Worm (Caenorhabditis elegans) whole organism, young adult: ENCODE measurements around the gene vglu-2.

Experiments
- B0035.1 ChIP-seq: sonication (generic microtip); optimal IDR thresholded peaks from 2 replicates; lab custom pipeline; 2016; ENCODE audit warnings: missing genetic modification characterization, mild to moderate bottlenecking, missing compliant biosample characterization, missing genotype, missing genetic modification reagents
- B0261.1 ChIP-seq: sonication (generic microtip); optimal IDR thresholded peaks from 2 replicates; lab custom pipeline; 2016; ENCODE audit warnings: mild to moderate bottlenecking, missing genetic modification characterization, moderate library complexity, missing compliant biosample characterization
- B0336.3 ChIP-seq: fragments of 200-800 bp; sonication (Bioruptor generic); IDR thresholded peaks from 2 replicates; pipeline ENCODE4 v1.3.6; 2022; ENCODE audit warnings: missing genetic modification characterization, missing compliant biosample characterization
- C17E4.6 ChIP-seq: fragments of 200-800 bp; sonication (Bioruptor generic); IDR thresholded peaks from 2 replicates; pipeline ENCODE4 v1.3.6; 2022; ENCODE audit warnings: missing genetic modification reagents, missing genetic modification characterization, missing compliant biosample characterization
- F23B12.7 ChIP-seq: sonication (generic microtip); optimal IDR thresholded peaks from 2 replicates; lab custom pipeline; 2017; ENCODE audit warnings: missing genetic modification characterization, mild to moderate bottlenecking, missing compliant biosample characterization, antibody characterized with exemption, moderate library complexity; ENCODE audit not compliant: insufficient read depth
- F33H1.4 ChIP-seq: fragments of 200-800 bp; sonication (Bioruptor generic); IDR thresholded peaks from 2 replicates; pipeline ENCODE4 v1.3.6; 2022; ENCODE audit warnings: missing genetic modification reagents, missing genetic modification characterization, missing compliant biosample characterization
- F39B2.1 ChIP-seq: fragments of 200-800 bp; sonication (Bioruptor generic); IDR thresholded peaks from 2 replicates; pipeline ENCODE4 v1.3.6; 2022; ENCODE audit warnings: missing genetic modification reagents, missing genetic modification characterization, missing compliant biosample characterization
- F57C9.4 ChIP-seq: sonication (generic microtip); optimal IDR thresholded peaks from 2 replicates; lab custom pipeline; 2017; ENCODE audit warnings: mild to moderate bottlenecking, missing genetic modification characterization, missing compliant biosample characterization
- Y53F4B.3 ChIP-seq: fragments of 200-800 bp; sonication (Bioruptor generic); IDR thresholded peaks from 2 replicates; pipeline ENCODE4 v1.3.6; 2022; ENCODE audit warnings: missing genetic modification reagents, missing genetic modification characterization, missing compliant biosample characterization
- akir-1 ChIP-seq: fragments of 200-800 bp; sonication (Bioruptor generic); optimal IDR thresholded peaks from 2 replicates; lab custom pipeline; 2018; ENCODE audit warnings: mild to moderate bottlenecking, missing genetic modification characterization, moderate library complexity, missing compliant biosample characterization
- ama-1 ChIP-seq, 3 experiments: fragments of 150-350 bp in 1 of 3; sonication (generic microtip) in 2 of 3; optimal IDR thresholded peaks; 2 replicates each; lab custom pipeline; 2014 to 2018; ENCODE audit warnings: missing biosample characterization in 2 of 3, missing genetic modification characterization in 2 of 3, missing genetic modification reagents in 2 of 3
- aptf-2 ChIP-seq: fragments of 200-800 bp; sonication (Bioruptor generic); conservative IDR thresholded peaks from 2 replicates; pipeline ENCODE4 v1.3.6; 2022; ENCODE audit warnings: missing genetic modification reagents, missing genetic modification characterization, missing compliant biosample characterization
- atf-7 ChIP-seq: sonication (generic microtip); optimal IDR thresholded peaks from 2 replicates; lab custom pipeline; 2017; ENCODE audit warnings: mild to moderate bottlenecking, missing genetic modification characterization, missing compliant biosample characterization
- athp-1 ChIP-seq: sonication (generic microtip); optimal IDR thresholded peaks from 2 replicates; lab custom pipeline; 2017; ENCODE audit warnings: mild to moderate bottlenecking, missing genetic modification characterization, missing compliant biosample characterization
- cebp-1 ChIP-seq, 2 experiments: fragments of 200-800 bp in 1 of 2; sonication (Bioruptor generic) in 1 of 2; sonication (generic microtip) in 1 of 2; IDR thresholded peaks in 1 of 2; optimal IDR thresholded peaks in 1 of 2; 2 replicates each; pipeline versions ENCODE4 v1.3.6 to Lab custom; 2017 to 2022; ENCODE audit warnings: missing compliant biosample characterization in 2 of 2, missing genetic modification characterization in 2 of 2, mild to moderate bottlenecking in 1 of 2, missing genetic modification reagents in 1 of 2, moderate library complexity in 1 of 2
- ceh-27 ChIP-seq: fragments of 200-800 bp; sonication (Bioruptor generic); optimal IDR thresholded peaks from 2 replicates; lab custom pipeline; 2018; ENCODE audit warnings: mild to moderate bottlenecking, missing genetic modification characterization, moderate library complexity, missing compliant biosample characterization
- chd-7 ChIP-seq: sonication (generic microtip); optimal IDR thresholded peaks from 2 replicates; lab custom pipeline; 2016; ENCODE audit warnings: mild to moderate bottlenecking, missing genetic modification characterization, moderate library complexity, missing compliant biosample characterization
- hlh-12 ChIP-seq: sonication (generic microtip); optimal IDR thresholded peaks from 2 replicates; lab custom pipeline; 2016; ENCODE audit warnings: missing genetic modification characterization, missing compliant biosample characterization
- hrde-1 ChIP-seq: sonication (generic microtip); optimal IDR thresholded peaks from 2 replicates; lab custom pipeline; 2016; ENCODE audit warnings: missing genetic modification characterization, mild to moderate bottlenecking, missing compliant biosample characterization, moderate library complexity, missing genotype, missing genetic modification reagents, borderline replicate concordance
- let-526 ChIP-seq: fragments of 200-800 bp; sonication (Bioruptor generic); IDR thresholded peaks from 2 replicates; pipeline ENCODE4 v1.3.6; 2022; ENCODE audit warnings: missing genetic modification reagents, missing genetic modification characterization, missing compliant biosample characterization
- let-607 ChIP-seq, 2 experiments: fragments of 200-800 bp in 1 of 2; sonication (Bioruptor generic) in 1 of 2; sonication (generic microtip) in 1 of 2; optimal IDR thresholded peaks; 2 replicates each; lab custom pipeline; 2016 to 2018; ENCODE audit warnings: mild to moderate bottlenecking in 2 of 2, missing compliant biosample characterization in 2 of 2, missing genetic modification characterization in 2 of 2, moderate library complexity in 2 of 2, missing genotype in 1 of 2
- lir-1 ChIP-seq: fragments of 200-800 bp; sonication (Bioruptor generic); conservative IDR thresholded peaks from 2 replicates; pipeline ENCODE4 v1.3.6; 2022; ENCODE audit warnings: missing genetic modification reagents, missing genetic modification characterization, missing compliant biosample characterization
- lsl-1 ChIP-seq: fragments of 200-800 bp; sonication (Bioruptor generic); optimal IDR thresholded peaks from 2 replicates; lab custom pipeline; 2018; ENCODE audit warnings: mild to moderate bottlenecking, missing genetic modification characterization, moderate library complexity, missing compliant biosample characterization
- madf-10 ChIP-seq: sonication (generic microtip); optimal IDR thresholded peaks from 2 replicates; lab custom pipeline; 2016; ENCODE audit warnings: mild to moderate bottlenecking, missing genetic modification characterization, missing compliant biosample characterization
- madf-3 ChIP-seq: fragments of 200-800 bp; sonication (Bioruptor generic); IDR thresholded peaks from 2 replicates; pipeline ENCODE4 v1.3.6; 2022; ENCODE audit warnings: missing genetic modification reagents, missing genetic modification characterization, missing compliant biosample characterization
- nfyb-1 ChIP-seq: fragments of 200-800 bp; sonication (Bioruptor generic); IDR thresholded peaks from 2 replicates; pipeline ENCODE4 v1.3.6; 2022; ENCODE audit warnings: missing genetic modification reagents, missing genetic modification characterization, missing compliant biosample characterization
- nhr-80 ChIP-seq: sonication (generic microtip); optimal IDR thresholded peaks from 2 replicates; lab custom pipeline; 2016; ENCODE audit warnings: missing genetic modification characterization, missing compliant biosample characterization
- pbrm-1 ChIP-seq: fragments of 200-800 bp; sonication (Bioruptor generic); IDR thresholded peaks from 2 replicates; pipeline ENCODE4 v1.3.6; 2022; ENCODE audit warnings: missing genetic modification reagents, missing genetic modification characterization, missing compliant biosample characterization
- snpc-1.1 ChIP-seq: sonication (generic microtip); optimal IDR thresholded peaks from 2 replicates; lab custom pipeline; 2017; ENCODE audit warnings: missing genetic modification characterization, mild to moderate bottlenecking, missing compliant biosample characterization, antibody characterized with exemption, moderate library complexity, missing genotype, missing genetic modification reagents; ENCODE audit not compliant: insufficient read depth
- tbx-9 ChIP-seq: sonication (generic microtip); optimal IDR thresholded peaks from 2 replicates; lab custom pipeline; 2016; ENCODE audit warnings: borderline replicate concordance, missing genetic modification characterization, inconsistent platforms, missing compliant biosample characterization
- tlf-1 ChIP-seq: fragments of 200-800 bp; sonication (Bioruptor generic); optimal IDR thresholded peaks from 2 replicates; lab custom pipeline; 2018; ENCODE audit warnings: mild to moderate bottlenecking, missing genetic modification characterization, missing compliant biosample characterization
- zfh-2 ChIP-seq: fragments of 200-800 bp; sonication (Bioruptor generic); conservative IDR thresholded peaks from 2 replicates; pipeline ENCODE4 v1.3.6; 2022; ENCODE audit warnings: missing genetic modification reagents, missing genetic modification characterization, missing compliant biosample characterization
- zim-3 ChIP-seq: sonication (generic microtip); optimal IDR thresholded peaks from 2 replicates; lab custom pipeline; 2017; ENCODE audit warnings: mild to moderate bottlenecking, missing genetic modification characterization, moderate library complexity, missing compliant biosample characterization
- ztf-18 ChIP-seq: sonication (generic microtip); optimal IDR thresholded peaks from 2 replicates; lab custom pipeline; 2016; ENCODE audit warnings: missing genotype, mild to moderate bottlenecking, missing genetic modification characterization, missing compliant biosample characterization
- ztf-3 ChIP-seq: fragments of 200-800 bp; sonication (Bioruptor generic); optimal IDR thresholded peaks from 2 replicates; lab custom pipeline; 2018; ENCODE audit warnings: mild to moderate bottlenecking, missing genetic modification characterization, missing compliant biosample characterization
- ztf-6 ChIP-seq: fragments of 200-800 bp; sonication (Bioruptor generic); IDR thresholded peaks from 2 replicates; pipeline ENCODE4 v1.3.6; 2022; ENCODE audit warnings: missing genetic modification reagents, missing genetic modification characterization, missing compliant biosample characterization

vglu-2 gene

ce11 chrIII:10328565-10329541, 33.9 kb downstream of the vglu-2 start (continued):
- TF ChIP-seq akir-1 = no peak
- peak; percentile 77 for TF ChIP-seq tbx-9 (tag; lab: Kevin White, UChicago)
- no peak for TF ChIP-seq ceh-27 (GFP tag; lab: Kevin White, UChicago)
- TF ChIP-seq ama-1 (optimal IDR thresholded peaks at IDR 0.05; lab: Kevin White, UChicago) = no peak
- TF ChIP-seq ama-1 (GFP tag; optimal IDR thresholded peaks at IDR 0.05; lab: Kevin White, UChicago) = no peak
- no peak for TF ChIP-seq F39B2.1
- no peak for TF ChIP-seq hrde-1
- TF ChIP-seq B0035.1 = no peak
- TF ChIP-seq nfyb-1 = no peak
- TF ChIP-seq hlh-12 (tag; lab: Kevin White, UChicago) = no peak
- no peak for TF ChIP-seq madf-10 (tag; lab: Kevin White, UChicago)
- no peak for TF ChIP-seq let-607 (tag; optimal IDR thresholded peaks at IDR 0.05; lab: Kevin White, UChicago)
- no peak for TF ChIP-seq lsl-1
- TF ChIP-seq let-526 (GFP tag; lab: Robert Waterston, UW) = no peak
- TF ChIP-seq ztf-6 = no peak
- TF ChIP-seq ztf-3 (GFP tag; lab: Kevin White, UChicago) = no peak
- TF ChIP-seq C17E4.6 = no peak
- TF ChIP-seq snpc-1.1 (tag; lab: Kevin White, UChicago) = no peak
- no peak for TF ChIP-seq tlf-1 (GFP tag; lab: Kevin White, UChicago)
- peak; percentile 16 for TF ChIP-seq chd-7 (tag; lab: Kevin White, UChicago)
- TF ChIP-seq F33H1.4 = no peak
- TF ChIP-seq F57C9.4 (tag; lab: Kevin White, UChicago) = no peak
- TF ChIP-seq madf-3 (GFP tag; lab: Robert Waterston, UW) = no peak
- no peak for TF ChIP-seq B0261.1 (tag; lab: Kevin White, UChicago)
- no peak for TF ChIP-seq zim-3 (tag; lab: Kevin White, UChicago)
- no peak for TF ChIP-seq B0336.3 (GFP tag; lab: Robert Waterston, UW)
- no peak for TF ChIP-seq lir-1
- TF ChIP-seq Y53F4B.3 (GFP tag; lab: Robert Waterston, UW) = no peak
- no peak for TF ChIP-seq aptf-2 (GFP tag; lab: Robert Waterston, UW)
- TF ChIP-seq zfh-2 (GFP tag; lab: Robert Waterston, UW) = peak; percentile 84
- TF ChIP-seq athp-1 (tag; lab: Kevin White, UChicago) = no peak

ce11 chrIII:10329811-10330210, 34.9 kb downstream of the vglu-2 start:
- TF ChIP-seq F23B12.7 (tag; lab: Kevin White, UChicago) (peak; percentile 41), nhr-80 (peak; percentile 56), pbrm-1 (GFP tag; lab: Robert Waterston, UW) (no peak), ama-1 (optimal IDR thresholded peaks at IDR 0.05; lab: Kevin White, UChicago) (peak; percentile 9), ama-1 (GFP tag; optimal IDR thresholded peaks at IDR 0.05; lab: Kevin White, UChicago) (no peak), let-607 (tag; optimal IDR thresholded peaks at IDR 0.05; lab: Kevin White, UChicago) (peak in 1 of 2 experiments; percentile 35), atf-7 (tag; lab: Kevin White, UChicago) (no peak), cebp-1 (GFP tag; IDR thresholded peaks at IDR 0.05; lab: Robert Waterston, UW) (no peak), cebp-1 (tag; optimal IDR thresholded peaks at IDR 0.05; lab: Kevin White, UChicago) (peak; percentile 49), ztf-18 (tag; lab: Kevin White, UChicago) (peak; percentile 29)
- TF ChIP-seq, all 124 proteins: peak for 6
